Fruit fly (Drosophila melanogaster) whole organism, embryonic: Measurements from ENCODE around the gene Edg91.

Source experiments
- Aef1 ChIP-seq: fragments of 200-800 bp; sonication (Bioruptor generic); IDR thresholded peaks from 3 replicates; pipeline ENCODE4 v1.3.6; 2022; ENCODE audit warnings: missing biosample characterization, missing genetic modification characterization
- CG2678 ChIP-seq: fragments of 200-800 bp; sonication (Bioruptor generic); optimal IDR thresholded peaks from 3 replicates; lab custom pipeline; 2019; ENCODE audit warnings: missing biosample characterization, mild to moderate bottlenecking, missing genetic modification characterization, moderate library complexity
- Six4 ChIP-seq: fragments of 200-800 bp; sonication (Bioruptor generic); optimal IDR thresholded peaks from 2 replicates; lab custom pipeline; 2016; ENCODE audit warnings: missing biosample characterization, missing genetic modification characterization
- bcd ChIP-seq: fragments of 200-800 bp; sonication (Bioruptor generic); optimal IDR thresholded peaks from 2 replicates; lab custom pipeline; 2017; ENCODE audit warnings: missing biosample characterization, mild to moderate bottlenecking, missing genetic modification characterization
- sqz ChIP-seq: fragments of 200-800 bp; sonication (Bioruptor generic); optimal IDR thresholded peaks from 3 replicates; lab custom pipeline; 2018; ENCODE audit warnings: missing biosample characterization, mild to moderate bottlenecking, missing genetic modification characterization
- trh ChIP-seq: fragments of 200-800 bp; sonication (Bioruptor generic); optimal IDR thresholded peaks from 2 replicates; lab custom pipeline; 2016; ENCODE audit warnings: missing biosample characterization, missing genetic modification characterization

DNA sequence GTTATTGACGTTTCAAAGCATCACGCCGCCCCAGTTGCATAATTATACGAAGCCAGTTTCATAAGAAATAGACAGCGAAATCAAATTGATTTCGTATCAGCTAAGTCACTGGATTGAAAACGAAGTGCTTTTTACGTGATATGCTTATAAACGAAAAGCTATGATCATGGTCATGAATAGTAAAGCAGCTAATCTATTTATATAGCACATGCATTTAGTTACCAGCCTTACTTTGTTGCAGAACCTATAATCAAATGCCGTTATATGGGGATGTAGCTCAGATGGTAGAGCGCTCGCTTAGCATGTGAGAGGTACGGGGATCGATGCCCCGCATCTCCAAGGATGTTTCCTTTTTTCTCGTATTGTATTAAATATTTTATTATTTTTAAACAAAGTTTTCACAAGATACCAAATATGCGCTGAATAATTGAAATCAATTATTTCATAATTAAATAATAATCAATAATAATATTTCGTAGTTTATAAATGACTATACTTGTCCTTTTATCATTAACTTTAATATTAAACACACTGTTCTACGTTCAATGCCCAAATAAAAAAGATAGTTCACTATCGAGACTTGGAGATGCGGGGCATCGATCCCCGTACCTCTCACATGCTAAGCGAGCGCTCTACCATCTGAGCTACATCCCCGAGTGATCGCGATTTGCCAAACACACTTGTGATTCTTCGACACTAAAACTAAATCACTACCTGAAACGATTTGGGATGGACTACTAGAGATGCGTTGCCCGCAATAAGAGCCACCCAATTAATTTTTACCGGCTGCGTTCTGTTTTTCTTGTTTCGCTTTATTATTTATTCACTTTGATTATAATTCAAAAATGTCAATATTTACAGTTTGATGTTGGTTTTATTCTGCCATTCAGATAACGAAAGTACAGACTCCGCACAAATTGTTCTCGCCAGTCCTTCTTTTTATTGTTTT is 35.1 kb upstream of the Edg91 start:
- TF ChIP-seq Aef1 (GFP tag; lab: Robert Waterston, UW) (no peak), Six4 (no peak), bcd (GFP tag; lab: Kevin White, UChicago) (no peak), trh (GFP tag; lab: Kevin White, UChicago) (no peak), sqz (GFP tag; lab: Kevin White, UChicago) (no peak), CG2678 (tag; lab: Kevin White, UChicago) (no peak)
